Worm (Caenorhabditis elegans) whole organism, L4 larva: ENCODE measurements around the gene F28F5.4.
A peak's percentile ranks its signal among the peaks of the same experiment; 100 is the strongest.

ENCODE experiments used
- F49E8.2 ChIP-seq: sonication (generic microtip); optimal IDR thresholded peaks from 2 replicates; lab custom pipeline; 2016; ENCODE audit warnings: missing compliant biosample characterization, mild to moderate bottlenecking, missing genetic modification characterization, borderline replicate concordance
- T20F7.1 ChIP-seq: fragments of 200-800 bp; sonication (Bioruptor generic); optimal IDR thresholded peaks from 2 replicates; lab custom pipeline; 2018; ENCODE audit warnings: mild to moderate bottlenecking, missing genetic modification characterization, missing compliant biosample characterization
- Y105C5A.15 ChIP-seq: fragments of 200-800 bp; sonication (Bioruptor generic); IDR thresholded peaks from 2 replicates; pipeline ENCODE4 v1.3.6; 2022; ENCODE audit warnings: missing genetic modification characterization, missing compliant biosample characterization
- Y5F2A.4 ChIP-seq: fragments of 200-800 bp; sonication (Bioruptor generic); optimal IDR thresholded peaks from 2 replicates; lab custom pipeline; 2018; ENCODE audit warnings: mild to moderate bottlenecking, missing genetic modification characterization, missing compliant biosample characterization
- ama-1 ChIP-seq: fragments of 150-350 bp; optimal IDR thresholded peaks from 2 replicates; lab custom pipeline; 2014; ENCODE audit warnings: inconsistent platforms, mixed read lengths
- arid-1 ChIP-seq: fragments of 200-800 bp; sonication (Bioruptor generic); conservative IDR thresholded peaks from 2 replicates; pipeline ENCODE4 v1.3.6; 2022; ENCODE audit warnings: missing genetic modification reagents, missing genetic modification characterization, missing compliant biosample characterization
- ceh-32 ChIP-seq: sonication (generic microtip); optimal IDR thresholded peaks from 2 replicates; lab custom pipeline; 2016; ENCODE audit warnings: mild to moderate bottlenecking, missing genetic modification characterization, missing compliant biosample characterization; ENCODE audit not compliant: poor library complexity
- ceh-62 ChIP-seq: sonication (generic microtip); optimal IDR thresholded peaks from 2 replicates; lab custom pipeline; 2017; ENCODE audit warnings: missing biosample characterization, missing genetic modification characterization
- ces-1 ChIP-seq: fragments of 150-350 bp; sonication (generic microtip); optimal IDR thresholded peaks from 4 replicates; lab custom pipeline; 2014; ENCODE audit warnings: missing biosample characterization, missing genetic modification reagents, missing genetic modification characterization
- ctbp-1 ChIP-seq: fragments of 200-800 bp; sonication (Bioruptor generic); IDR thresholded peaks from 2 replicates; pipeline ENCODE4 v1.3.6; 2022; ENCODE audit warnings: missing genetic modification reagents, missing genetic modification characterization, missing compliant biosample characterization
- daf-12 ChIP-seq: fragments of 150-350 bp; optimal IDR thresholded peaks from 2 replicates; lab custom pipeline; 2014; ENCODE audit warnings: missing biosample characterization, missing genetic modification reagents, missing genetic modification characterization
- daf-16 ChIP-seq, 3 experiments: sonication (generic microtip); optimal IDR thresholded peaks; 2 replicates each; lab custom pipeline; 2016 to 2017; ENCODE audit warnings: missing genetic modification characterization in 3 of 3, missing genetic modification reagents in 3 of 3, mild to moderate bottlenecking in 2 of 3, missing compliant biosample characterization in 2 of 3, missing biosample characterization in 1 of 3, moderate library complexity in 1 of 3
- dmd-6 ChIP-seq: fragments of 200-800 bp; sonication (Bioruptor generic); IDR thresholded peaks from 2 replicates; pipeline ENCODE4 v1.3.6; 2022; ENCODE audit warnings: missing genetic modification reagents, missing genetic modification characterization, missing compliant biosample characterization
- egl-27 ChIP-seq: sonication (generic microtip); optimal IDR thresholded peaks from 3 replicates; lab custom pipeline; 2017; ENCODE audit warnings: missing biosample characterization, missing genetic modification reagents, missing genetic modification characterization
- fos-1 ChIP-seq: fragments of 150-350 bp; optimal IDR thresholded peaks from 2 replicates; lab custom pipeline; 2014; ENCODE audit warnings: missing biosample characterization, missing genetic modification characterization
- gei-8 ChIP-seq: fragments of 200-800 bp; sonication (Bioruptor generic); optimal IDR thresholded peaks from 2 replicates; lab custom pipeline; 2018; ENCODE audit warnings: mild to moderate bottlenecking, missing genetic modification characterization, missing compliant biosample characterization
- hif-1 ChIP-seq, 2 experiments: sonication (generic microtip); optimal IDR thresholded peaks; 2 replicates each; lab custom pipeline; 2016 to 2017; ENCODE audit warnings: missing compliant biosample characterization in 2 of 2, missing genetic modification characterization in 2 of 2, missing genetic modification reagents in 2 of 2, missing genotype in 2 of 2, mild to moderate bottlenecking in 1 of 2
- hlh-11 ChIP-seq: fragments of 200-800 bp; sonication (Bioruptor generic); optimal IDR thresholded peaks from 2 replicates; lab custom pipeline; 2018; ENCODE audit warnings: mild to moderate bottlenecking, missing genetic modification characterization, missing compliant biosample characterization
- hlh-30 ChIP-seq: sonication (generic microtip); optimal IDR thresholded peaks from 2 replicates; lab custom pipeline; 2017; ENCODE audit warnings: antibody characterized with exemption, mild to moderate bottlenecking, missing genetic modification characterization, missing compliant biosample characterization; ENCODE audit not compliant: insufficient read depth
- hmg-1.1 ChIP-seq: fragments of 200-800 bp; sonication (Bioruptor generic); IDR thresholded peaks from 2 replicates; pipeline ENCODE4 v1.3.6; 2022; ENCODE audit warnings: missing genetic modification reagents, missing genetic modification characterization, missing compliant biosample characterization
- lim-7 ChIP-seq: fragments of 200-800 bp; sonication (Bioruptor generic); IDR thresholded peaks from 2 replicates; pipeline ENCODE4 v1.3.6; 2022; ENCODE audit warnings: missing genetic modification characterization, missing compliant biosample characterization
- lin-38 ChIP-seq: fragments of 200-800 bp; sonication (Bioruptor generic); IDR thresholded peaks from 2 replicates; pipeline ENCODE4 v1.3.6; 2022; ENCODE audit warnings: missing genetic modification reagents, missing genetic modification characterization, missing compliant biosample characterization
- lir-3 ChIP-seq: sonication (generic microtip); optimal IDR thresholded peaks from 2 replicates; lab custom pipeline; 2016; ENCODE audit warnings: mild to moderate bottlenecking, missing genetic modification characterization, missing compliant biosample characterization
- lsy-2 ChIP-seq, 2 experiments: fragments of 150-350 bp in 1 of 2; sonication (generic microtip) in 1 of 2; optimal IDR thresholded peaks; 2 replicates each; lab custom pipeline; 2014 to 2017; ENCODE audit warnings: missing biosample characterization in 2 of 2, missing genetic modification characterization in 2 of 2
- madf-9 ChIP-seq: fragments of 200-800 bp; sonication (Bioruptor generic); conservative IDR thresholded peaks from 2 replicates; pipeline ENCODE4 v1.3.6; 2022; ENCODE audit warnings: missing genetic modification reagents, missing genetic modification characterization, missing compliant biosample characterization
- mdt-29 ChIP-seq: fragments of 200-800 bp; sonication (Bioruptor generic); IDR thresholded peaks from 2 replicates; pipeline ENCODE4 v1.3.6; 2022; ENCODE audit warnings: missing genetic modification reagents, missing genetic modification characterization, missing compliant biosample characterization
- mep-1 ChIP-seq: fragments of 150-350 bp; sonication (generic microtip); optimal IDR thresholded peaks from 3 replicates; lab custom pipeline; 2014; ENCODE audit warnings: missing biosample characterization, missing genetic modification characterization
- nhr-10 ChIP-seq: fragments of 150-350 bp; optimal IDR thresholded peaks from 2 replicates; lab custom pipeline; 2014; ENCODE audit warnings: missing biosample characterization, missing genetic modification characterization
- nhr-102 ChIP-seq: sonication (generic microtip); optimal IDR thresholded peaks from 2 replicates; lab custom pipeline; 2016; ENCODE audit warnings: mild to moderate bottlenecking, missing genetic modification characterization, moderate library complexity, missing compliant biosample characterization
- nhr-111 ChIP-seq: fragments of 200-800 bp; sonication (Bioruptor generic); optimal IDR thresholded peaks from 2 replicates; lab custom pipeline; 2018; ENCODE audit warnings: mild to moderate bottlenecking, missing genetic modification characterization, missing compliant biosample characterization
- nhr-237 ChIP-seq: sonication (generic microtip); optimal IDR thresholded peaks from 2 replicates; lab custom pipeline; 2017; ENCODE audit warnings: missing biosample characterization, missing genetic modification characterization
- nhr-28 ChIP-seq: fragments of 150-350 bp; optimal IDR thresholded peaks from 2 replicates; lab custom pipeline; 2014; ENCODE audit warnings: missing biosample characterization, missing genetic modification characterization
- nhr-6 ChIP-seq: fragments of 150-350 bp; optimal IDR thresholded peaks from 2 replicates; lab custom pipeline; 2014; ENCODE audit warnings: missing biosample characterization, missing genetic modification characterization
- nhr-77 ChIP-seq: fragments of 150-350 bp; optimal IDR thresholded peaks from 2 replicates; lab custom pipeline; 2014; ENCODE audit warnings: missing biosample characterization, missing genetic modification characterization
- php-3 ChIP-seq: fragments of 200-800 bp; sonication (Bioruptor generic); IDR thresholded peaks from 2 replicates; pipeline ENCODE4 v1.3.6; 2022; ENCODE audit warnings: missing genetic modification reagents, missing genetic modification characterization, missing compliant biosample characterization
- pqm-1 ChIP-seq: sonication (generic microtip); optimal IDR thresholded peaks from 2 replicates; lab custom pipeline; 2017; ENCODE audit warnings: missing biosample characterization, missing genetic modification characterization
- rbr-2 ChIP-seq: sonication (generic microtip); optimal IDR thresholded peaks from 2 replicates; lab custom pipeline; 2016; ENCODE audit warnings: missing genotype, missing genetic modification characterization, missing compliant biosample characterization
- saeg-2 ChIP-seq: fragments of 200-800 bp; sonication (Bioruptor generic); IDR thresholded peaks from 2 replicates; pipeline ENCODE4 v1.3.6; 2022; ENCODE audit warnings: missing genetic modification reagents, missing genetic modification characterization, missing compliant biosample characterization
- snpc-4 ChIP-seq: fragments of 150-350 bp; optimal IDR thresholded peaks from 2 replicates; lab custom pipeline; 2014; ENCODE audit warnings: missing biosample characterization, missing genetic modification characterization
- spr-1 ChIP-seq: sonication (generic microtip); optimal IDR thresholded peaks from 2 replicates; lab custom pipeline; 2016; ENCODE audit warnings: mild to moderate bottlenecking, missing genetic modification characterization, missing compliant biosample characterization
- spr-3 ChIP-seq: fragments of 200-800 bp; sonication (Bioruptor generic); optimal IDR thresholded peaks from 2 replicates; lab custom pipeline; 2018; ENCODE audit warnings: mild to moderate bottlenecking, missing genetic modification characterization, missing compliant biosample characterization
- unc-62 ChIP-seq, 3 experiments: fragments of 150-350 bp in 1 of 3; sonication (generic microtip); optimal IDR thresholded peaks in 2 of 3; peaks in 1 of 3; 1 replicate in 1 of 3; 2 replicates in 2 of 3; lab custom pipeline; 2014 to 2017; ENCODE audit warnings: missing biosample characterization in 3 of 3, missing genetic modification characterization in 3 of 3, missing genetic modification reagents in 3 of 3, missing genotype in 1 of 3
- vab-7 ChIP-seq: fragments of 200-800 bp; sonication (Bioruptor generic); IDR thresholded peaks from 2 replicates; pipeline ENCODE4 v1.3.6; 2022; ENCODE audit warnings: missing genetic modification reagents, missing genetic modification characterization, missing compliant biosample characterization
- zag-1 ChIP-seq: fragments of 150-350 bp; optimal IDR thresholded peaks from 2 replicates; lab custom pipeline; 2014; ENCODE audit warnings: missing biosample characterization, missing genetic modification characterization
- zip-11 ChIP-seq: fragments of 200-800 bp; sonication (Bioruptor generic); IDR thresholded peaks from 2 replicates; pipeline ENCODE4 v1.3.6; 2022; ENCODE audit warnings: missing genetic modification characterization, missing compliant biosample characterization

F28F5.4 gene

ce11 chrIII:6819322-6819901 is 2.6 kb upstream of the F28F5.4 start, which contains the start of gene F28F5.6 (continued):
- TF ChIP-seq ceh-62 (tag; lab: Kevin White, UChicago) (no peak), hlh-30 (tag; lab: Kevin White, UChicago) (peak; percentile 11), ceh-32 (tag; lab: Kevin White, UChicago) (no peak), hlh-11 (tag; lab: Kevin White, UChicago) (peak; percentile 64), pqm-1 (tag; lab: Kevin White, UChicago) (peak; percentile 89), arid-1 (GFP tag; lab: Robert Waterston, UW) (no peak)

ce11 chrIII:6818037-6818436 is 1.2 kb upstream of the F28F5.4 start:
- no peak for TF ChIP-seq ctbp-1 (GFP tag; lab: Robert Waterston, UW)
- TF ChIP-seq lsy-2 (tag; optimal IDR thresholded peaks at IDR 0.05; lab: Kevin White, UChicago): no peak
- TF ChIP-seq lir-3: no peak
- TF ChIP-seq nhr-6 (tag; lab: Kevin White, UChicago): no peak
- TF ChIP-seq nhr-28 (tag; lab: Kevin White, UChicago): peak; percentile 7
- no peak for TF ChIP-seq spr-1 (tag; lab: Kevin White, UChicago)
- TF ChIP-seq Y5F2A.4 (GFP tag; lab: Kevin White, UChicago): no peak
- no peak for TF ChIP-seq madf-9 (GFP tag; lab: Robert Waterston, UW)
- peak in 1 of 2 experiments; percentile 23 for TF ChIP-seq unc-62 (GFP tag; optimal IDR thresholded peaks at IDR 0.05 in 1 of 2; lab: Kevin White, UChicago)
- TF ChIP-seq unc-62 (tag; optimal IDR thresholded peaks at IDR 0.05; lab: Kevin White, UChicago): no peak
- TF ChIP-seq php-3 (GFP tag; lab: Robert Waterston, UW): peak; percentile 32; the same call in 1 of the 2 replicates
- no peak for TF ChIP-seq lim-7 (GFP tag; lab: Robert Waterston, UW)
- no peak for TF ChIP-seq nhr-102 (tag; lab: Kevin White, UChicago)
- no peak for TF ChIP-seq spr-3
- TF ChIP-seq saeg-2: no peak
- peak; percentile 21; the same call in 1 of the 2 replicates for TF ChIP-seq dmd-6 (GFP tag; lab: Robert Waterston, UW)
- no peak for TF ChIP-seq daf-16 (GFP tag; optimal IDR thresholded peaks at IDR 0.05; lab: Kevin White, UChicago)
- peak; percentile 76 for TF ChIP-seq daf-16 (tag; optimal IDR thresholded peaks at IDR 0.05; lab: Kevin White, UChicago)
- peak; percentile 60 for TF ChIP-seq hlh-11 (tag; lab: Kevin White, UChicago)
- TF ChIP-seq mdt-29: no peak
- no peak for TF ChIP-seq ceh-62 (tag; lab: Kevin White, UChicago)
- no peak for TF ChIP-seq ces-1 (GFP tag; lab: Kevin White, UChicago)
- TF ChIP-seq hmg-1.1 (GFP tag; lab: Robert Waterston, UW): no peak

ce11 chrIII:6805397-6805796 is 11.4 kb downstream of the F28F5.4 start:
- TF ChIP-seq rbr-2 (no peak), zag-1 (no peak), gei-8 (GFP tag; lab: Kevin White, UChicago) (no peak), hmg-1.1 (GFP tag; lab: Robert Waterston, UW) (no peak), nhr-77 (no peak), hlh-11 (tag; lab: Kevin White, UChicago) (peak; percentile 28), mep-1 (tag; lab: Kevin White, UChicago) (peak; percentile 6), nhr-111 (GFP tag; lab: Kevin White, UChicago) (no peak), pqm-1 (tag; lab: Kevin White, UChicago) (no peak), egl-27 (tag; lab: Kevin White, UChicago) (no peak), F49E8.2 (tag; lab: Kevin White, UChicago) (no peak), fos-1 (tag; lab: Kevin White, UChicago) (no peak), ceh-32 (tag; lab: Kevin White, UChicago) (no peak), Y105C5A.15 (GFP tag; lab: Robert Waterston, UW) (no peak), unc-62 (GFP tag; optimal IDR thresholded peaks at IDR 0.05 in 1 of 2; lab: Kevin White, UChicago) (no peak), unc-62 (tag; optimal IDR thresholded peaks at IDR 0.05; lab: Kevin White, UChicago) (no peak), nhr-237 (tag; lab: Kevin White, UChicago) (no peak), nhr-10 (tag; lab: Kevin White, UChicago) (no peak), snpc-4 (tag; lab: Kevin White, UChicago) (no peak), T20F7.1 (GFP tag; lab: Kevin White, UChicago) (no peak), lsy-2 (tag; optimal IDR thresholded peaks at IDR 0.05; lab: Kevin White, UChicago) (no peak), vab-7 (peak; percentile 58; the same call in 1 of the 2 replicates), zip-11 (GFP tag; lab: Robert Waterston, UW) (no peak), Y5F2A.4 (GFP tag; lab: Kevin White, UChicago) (no peak), lin-38 (no peak; the same call in 1 of the 2 replicates), hif-1 (tag; optimal IDR thresholded peaks at IDR 0.05; lab: Kevin White, UChicago) (peak in 1 of 2 experiments; percentile 14), daf-12 (tag; lab: Kevin White, UChicago) (no peak), php-3 (GFP tag; lab: Robert Waterston, UW) (no peak), ama-1 (no peak)
